Fruit fly (Drosophila melanogaster) Kc167 (cell line): ENCODE results near the gene CG13601.

Source experiments
- Myc ChIP-seq: fragments of >200 bp; optimal IDR thresholded peaks from 2 replicates; lab custom pipeline; 2017; ENCODE audit warnings: missing external identifiers
- h ChIP-seq: fragments of >200 bp; optimal IDR thresholded peaks from 3 replicates; lab custom pipeline; 2018; ENCODE audit warnings: missing external identifiers
- psq ChIP-seq: fragments of >200 bp; optimal IDR thresholded peaks from 2 replicates; lab custom pipeline; 2017; ENCODE audit warnings: missing external identifiers
- ttk ChIP-seq: sonication (Bioruptor generic); optimal IDR thresholded peaks from 2 replicates; lab custom pipeline; 2017; ENCODE audit warnings: missing external identifiers

- TF ChIP-seq h (no peak), Myc (lab: Kevin White, UChicago) (no peak), psq (lab: Kevin White, UChicago) (no peak), ttk (no peak)
These were observed 6.5 kb upstream of the CG13601 start, which contains the start of gene CG5854 for dm6 chr3R:23933684-23934575.
